Worm (Caenorhabditis elegans) whole organism, L4 larva: Measurements from ENCODE around the gene snf-10.
A peak's percentile ranks its signal among the peaks of the same experiment; 100 is the strongest.

Experiments
- aha-1 ChIP-seq: fragments of 150-350 bp; peaks from one replicate; lab custom pipeline; 2014; ENCODE audit warnings: missing biosample characterization, missing genetic modification characterization
- daf-8 ChIP-seq: fragments of 200-800 bp; sonication (Bioruptor generic); IDR thresholded peaks from 2 replicates; pipeline ENCODE4 v1.3.6; 2022; ENCODE audit warnings: missing genetic modification characterization, missing compliant biosample characterization

ce11 chrV:10472901-10473774, 32.5 kb upstream of the snf-10 start:
- TF ChIP-seq daf-8 (GFP tag; lab: Robert Waterston, UW) (no peak), aha-1 (tag; lab: Kevin White, UChicago) (peak; percentile 95)
